Worm (Caenorhabditis elegans): ENCODE results near the gene F59A6.12.

F59A6.12 gene

ce11 chrII:4987257-4987656 lies 24.6 kb downstream of the F59A6.12 start:
- TF ChIP-seq gmeb-1 (tag; optimal IDR thresholded peaks at IDR 0.05) = no peak
- TF ChIP-seq mab-5 (tag; optimal IDR thresholded peaks at IDR 0.05) = no peak
- TF ChIP-seq ztf-1 (GFP tag; conservative IDR thresholded peaks at IDR 0.05) = no peak
- no peak for TF ChIP-seq lin-13 (GFP tag; optimal IDR thresholded peaks at IDR 0.05)
- TF ChIP-seq elt-3 (tag; optimal IDR thresholded peaks at IDR 0.05) = no peak
- no peak for TF ChIP-seq fos-1 (tag; optimal IDR thresholded peaks at IDR 0.05)
- no peak for TF ChIP-seq F13H6.1 (tag; optimal IDR thresholded peaks at IDR 0.05)
- TF ChIP-seq nhr-129 (tag; optimal IDR thresholded peaks at IDR 0.05) = no peak
- no peak for TF ChIP-seq lin-11 (tag; optimal IDR thresholded peaks at IDR 0.05)
- TF ChIP-seq ztf-4 (tag; optimal IDR thresholded peaks at IDR 0.05) = no peak
- no peak for TF ChIP-seq nhr-23 (tag; optimal IDR thresholded peaks at IDR 0.05)
- TF ChIP-seq skn-1 (tag; optimal IDR thresholded peaks at IDR 0.05) = no peak
- TF ChIP-seq mbf-1 (tag; optimal IDR thresholded peaks at IDR 0.05) = no peak
- TF ChIP-seq blmp-1 (tag; optimal IDR thresholded peaks at IDR 0.05; ENCODE audit: insufficient read depth) = no peak
- no peak for TF ChIP-seq unc-62 (GFP tag; optimal IDR thresholded peaks at IDR 0.05)
- no peak for TF ChIP-seq alr-1 (tag; optimal IDR thresholded peaks at IDR 0.05)
- no peak for TF ChIP-seq sem-4 (tag; optimal IDR thresholded peaks at IDR 0.05)
- TF ChIP-seq unc-55 (GFP tag; optimal IDR thresholded peaks at IDR 0.05) = no peak

- TF ChIP-seq mdl-1 (tag; optimal IDR thresholded peaks at IDR 0.05) = no peak
- no peak for TF ChIP-seq elt-1 (tag; optimal IDR thresholded peaks at IDR 0.05)
- TF ChIP-seq nhr-25 (tag; optimal IDR thresholded peaks at IDR 0.05) = no peak
- no peak for TF ChIP-seq lsy-2 (tag; optimal IDR thresholded peaks at IDR 0.05)
- no peak for TF ChIP-seq F13H6.1 (tag; optimal IDR thresholded peaks at IDR 0.05)
- no peak for TF ChIP-seq nhr-11 (tag; optimal IDR thresholded peaks at IDR 0.05)
- TF ChIP-seq elt-3 (tag; optimal IDR thresholded peaks at IDR 0.05) = no peak
- no peak for TF ChIP-seq unc-62 (GFP tag; optimal IDR thresholded peaks at IDR 0.05)
Observed at ce11 chrII:4986664-4987063, 25.2 kb downstream of the F59A6.12 start.

DNA sequence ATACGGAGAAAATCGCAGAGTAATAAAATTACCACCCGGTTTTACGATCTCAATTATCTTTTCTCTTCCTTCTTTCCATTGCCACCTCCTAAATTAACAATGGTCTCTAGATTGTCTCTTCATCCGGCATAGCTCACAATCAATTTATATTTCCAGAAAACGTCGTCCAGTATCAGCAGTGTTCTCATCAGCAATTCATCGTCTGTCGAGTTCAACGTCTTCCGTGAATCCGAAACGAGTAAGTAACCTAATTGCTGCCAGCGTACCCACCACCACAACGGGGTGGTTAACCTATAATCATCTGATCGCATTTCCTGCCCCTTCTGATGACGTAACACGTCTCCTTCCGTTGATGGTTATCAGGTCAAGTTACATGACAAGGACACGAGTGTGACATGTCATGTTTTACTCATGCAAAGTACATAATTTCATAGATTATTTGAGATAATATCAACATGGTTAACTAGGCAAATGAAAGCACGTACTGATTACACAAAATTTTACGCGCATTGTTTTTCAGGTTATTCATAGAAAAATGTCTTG lies 25.8 kb downstream of the F59A6.12 start:
- TF ChIP-seq sma-9 (GFP tag; optimal IDR thresholded peaks at IDR 0.05) (peak; percentile 49), sma-9 (tag; optimal IDR thresholded peaks at IDR 0.05) (no peak), nhr-11 (tag; optimal IDR thresholded peaks at IDR 0.05) (no peak), nhr-25 (tag; optimal IDR thresholded peaks at IDR 0.05) (peak; percentile 32), ceh-16 (tag; optimal IDR thresholded peaks at IDR 0.05) (peak; percentile 58), ztf-11 (tag; optimal IDR thresholded peaks at IDR 0.05) (no peak), nhr-129 (tag; optimal IDR thresholded peaks at IDR 0.05) (peak; percentile 40), C34F6.9 (tag; optimal IDR thresholded peaks at IDR 0.05) (no peak), aly-2 (tag; optimal IDR thresholded peaks at IDR 0.05) (no peak), nhr-12 (tag; optimal IDR thresholded peaks at IDR 0.05) (no peak), skn-1 (tag; optimal IDR thresholded peaks at IDR 0.05) (no peak), R02D3.7 (tag; optimal IDR thresholded peaks at IDR 0.05) (no peak), nhr-21 (tag; optimal IDR thresholded peaks at IDR 0.05) (no peak), nhr-6 (tag; optimal IDR thresholded peaks at IDR 0.05) (no peak), sem-4 (tag; optimal IDR thresholded peaks at IDR 0.05) (no peak), ama-1 (optimal IDR thresholded peaks at IDR 0.05) (no peak), nhr-10 (tag; optimal IDR thresholded peaks at IDR 0.05) (no peak), egl-27 (tag; optimal IDR thresholded peaks at IDR 0.05) (no peak), Y55F3AM.14 (GFP tag; optimal IDR thresholded peaks at IDR 0.05) (no peak), fos-1 (tag; optimal IDR thresholded peaks at IDR 0.05) (no peak), nhr-77 (tag; optimal IDR thresholded peaks at IDR 0.05) (no peak), F13H6.1 (tag; optimal IDR thresholded peaks at IDR 0.05) (no peak)

ce11 chrII:4984151-4984550 lies 27.7 kb downstream of the F59A6.12 start:
- TF ChIP-seq nhr-77 (tag; optimal IDR thresholded peaks at IDR 0.05) (no peak), elt-1 (tag; optimal IDR thresholded peaks at IDR 0.05) (no peak), ceh-16 (tag; optimal IDR thresholded peaks at IDR 0.05) (no peak), ztf-4 (tag; optimal IDR thresholded peaks at IDR 0.05) (no peak), Y55F3AM.14 (GFP tag; optimal IDR thresholded peaks at IDR 0.05) (no peak), ztf-1 (GFP tag; conservative IDR thresholded peaks at IDR 0.05) (no peak), ceh-82 (tag; optimal IDR thresholded peaks at IDR 0.05) (no peak), ZK546.5 (tag; optimal IDR thresholded peaks at IDR 0.05) (no peak), nhr-25 (tag; optimal IDR thresholded peaks at IDR 0.05) (no peak), zag-1 (tag; optimal IDR thresholded peaks at IDR 0.05) (no peak)
